Worm (Caenorhabditis elegans): Measurements from ENCODE around the gene fipr-7.

DNA sequence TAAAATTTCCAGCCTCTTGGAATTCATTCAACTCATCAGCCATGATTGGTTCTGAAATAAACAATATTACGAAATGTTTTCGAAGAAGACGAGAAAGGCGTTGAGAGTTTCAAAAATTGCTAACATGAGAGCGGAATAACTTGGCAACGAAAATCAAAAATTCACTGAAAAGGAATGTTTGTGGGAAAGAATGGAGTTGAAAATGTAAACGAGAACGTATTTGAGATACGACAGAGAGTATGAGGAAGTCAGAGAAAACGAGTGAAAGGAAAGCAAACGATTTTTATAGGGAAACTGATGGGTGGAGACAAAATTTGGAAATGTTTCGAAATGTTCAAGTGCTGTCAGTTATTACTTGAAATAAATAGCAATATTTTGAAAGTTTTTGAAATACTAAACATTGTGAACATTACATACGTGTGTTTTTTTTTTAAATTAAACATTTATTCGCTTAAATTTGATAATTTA is 25.4 kb downstream of the fipr-7 start, which contains the start of gene rop-1:
- TF ChIP-seq fkh-10 (GFP tag; optimal IDR thresholded peaks at IDR 0.05): no peak
- TF ChIP-seq pha-4 (tag; optimal IDR thresholded peaks at IDR 0.05): no peak
- TF ChIP-seq nhr-11 (tag; optimal IDR thresholded peaks at IDR 0.05): no peak
- TF ChIP-seq ttx-3 (tag; optimal IDR thresholded peaks at IDR 0.05): no peak
- TF ChIP-seq dve-1 (tag; optimal IDR thresholded peaks at IDR 0.05): no peak
- TF ChIP-seq pag-3 (tag; optimal IDR thresholded peaks at IDR 0.05; ENCODE audit: borderline replicate concordance): no peak

All from whole organism, late embryonic.